Fruit fly (Drosophila melanogaster) whole organism, wandering third instar larva: ENCODE data around the gene sac.

Experiments used
- CG32264 ChIP-seq: fragments of 200-800 bp; sonication (Bioruptor generic); optimal IDR thresholded peaks from 2 replicates; lab custom pipeline; 2016; ENCODE audit warnings: missing biosample characterization, missing genetic modification characterization
- GATAd ChIP-seq: sonication (Bioruptor generic); optimal IDR thresholded peaks from 2 replicates; lab custom pipeline; 2016; ENCODE audit warnings: missing biosample characterization, missing genetic modification characterization
- Hr78 ChIP-seq: fragments of >200 bp; optimal IDR thresholded peaks from 2 replicates; lab custom pipeline; 2017; ENCODE audit warnings: missing biosample characterization, missing genetic modification characterization
- Hr83 ChIP-seq: fragments of 200-300 bp; sonication (Bioruptor generic); optimal IDR thresholded peaks from 2 replicates; lab custom pipeline; 2016; ENCODE audit warnings: missing biosample characterization, mild to moderate bottlenecking, missing genetic modification characterization, moderate library complexity; ENCODE audit not compliant: poor library complexity, severe bottlenecking
- Vsx2 ChIP-seq: fragments of 200-300, 225-300 bp; sonication (Bioruptor generic); optimal IDR thresholded peaks from 2 replicates; lab custom pipeline; 2018; ENCODE audit warnings: missing biosample characterization, missing genetic modification characterization; ENCODE audit not compliant: partially characterized antibody
- ey ChIP-seq: fragments of 200-800 bp; sonication (Bioruptor generic); optimal IDR thresholded peaks from 2 replicates; lab custom pipeline; 2016; ENCODE audit warnings: missing biosample characterization, missing genetic modification characterization
- pan ChIP-seq: fragments of >200 bp; optimal IDR thresholded peaks from 2 replicates; lab custom pipeline; 2017
- psq ChIP-seq: fragments of 200-800 bp; sonication (Bioruptor generic); optimal IDR thresholded peaks from 3 replicates; lab custom pipeline; 2017; ENCODE audit warnings: missing biosample characterization, mild to moderate bottlenecking, missing genetic modification characterization, moderate library complexity
- woc ChIP-seq: sonication (Bioruptor generic); optimal IDR thresholded peaks from 2 replicates; lab custom pipeline; 2016; ENCODE audit warnings: missing biosample characterization, mild to moderate bottlenecking, missing genetic modification characterization

dm6 chr3R:4452345-4453044 lies 28.1 kb upstream of the sac start:
- no peak for TF ChIP-seq pan (lab: Kevin White, UChicago)
- no peak for TF ChIP-seq CG32264 (GFP tag; lab: Kevin White, UChicago)
- peak; percentile 26 for TF ChIP-seq Hr83 (GFP tag; lab: Kevin White, UChicago)
- peak; percentile 85 for TF ChIP-seq Vsx2 (GFP tag; lab: Kevin White, UChicago)
- TF ChIP-seq Hr78 (GFP tag; lab: Kevin White, UChicago) = no peak
- no peak for TF ChIP-seq psq (GFP tag; lab: Kevin White, UChicago)
- TF ChIP-seq woc = no peak
- no peak for TF ChIP-seq ey
- TF ChIP-seq GATAd = no peak
